Worm (Caenorhabditis elegans) whole organism, late embryonic: ENCODE data around the gene F42G2.5.

Source experiments
- C08G9.2 ChIP-seq: sonication (generic microtip); optimal IDR thresholded peaks from 2 replicates; lab custom pipeline; 2016; ENCODE audit warnings: mild to moderate bottlenecking, missing genetic modification characterization, moderate library complexity, missing compliant biosample characterization
- F13H6.1 ChIP-seq: sonication (generic microtip); optimal IDR thresholded peaks from 2 replicates; lab custom pipeline; 2016; ENCODE audit warnings: missing genetic modification characterization, missing compliant biosample characterization
- K02D7.2 ChIP-seq: sonication (generic microtip); optimal IDR thresholded peaks from 2 replicates; lab custom pipeline; 2017; ENCODE audit warnings: mild to moderate bottlenecking, missing genetic modification characterization, missing compliant biosample characterization
- Y22D7AL.16 ChIP-seq: sonication (generic microtip); optimal IDR thresholded peaks from 2 replicates; lab custom pipeline; 2016; ENCODE audit warnings: missing genetic modification characterization, missing compliant biosample characterization
- ahr-1 ChIP-seq: sonication (generic microtip); optimal IDR thresholded peaks from 2 replicates; lab custom pipeline; 2016; ENCODE audit warnings: missing genetic modification characterization, missing compliant biosample characterization
- ceh-18 ChIP-seq: sonication (generic microtip); optimal IDR thresholded peaks from 2 replicates; lab custom pipeline; 2016; ENCODE audit warnings: missing genetic modification characterization, missing compliant biosample characterization
- ceh-19 ChIP-seq: fragments of 200-800 bp; sonication (Bioruptor generic); optimal IDR thresholded peaks from 2 replicates; lab custom pipeline; 2018; ENCODE audit warnings: mild to moderate bottlenecking, missing genetic modification characterization, missing compliant biosample characterization
- ceh-22 ChIP-seq: sonication (generic microtip); optimal IDR thresholded peaks from 2 replicates; lab custom pipeline; 2017; ENCODE audit warnings: missing biosample characterization, missing genetic modification characterization
- ceh-24 ChIP-seq: sonication (generic microtip); optimal IDR thresholded peaks from 2 replicates; lab custom pipeline; 2016; ENCODE audit warnings: mild to moderate bottlenecking, missing genetic modification characterization, missing compliant biosample characterization
- ceh-31 ChIP-seq: sonication (generic microtip); optimal IDR thresholded peaks from 2 replicates; lab custom pipeline; 2016; ENCODE audit warnings: missing genetic modification characterization, missing compliant biosample characterization
- ceh-34 ChIP-seq: sonication (generic microtip); optimal IDR thresholded peaks from 2 replicates; lab custom pipeline; 2016; ENCODE audit warnings: mild to moderate bottlenecking, missing genetic modification characterization, missing compliant biosample characterization
- ceh-45 ChIP-seq: fragments of 200-800 bp; sonication (Bioruptor generic); IDR thresholded peaks from 2 replicates; pipeline ENCODE4 v1.3.6; 2022; ENCODE audit warnings: missing genetic modification reagents, missing genetic modification characterization, missing compliant biosample characterization
- ceh-48 ChIP-seq: sonication (generic microtip); optimal IDR thresholded peaks from 2 replicates; lab custom pipeline; 2016; ENCODE audit warnings: missing genetic modification characterization, inconsistent platforms, missing compliant biosample characterization
- ceh-9 ChIP-seq: sonication (generic microtip); optimal IDR thresholded peaks from 2 replicates; lab custom pipeline; 2016; ENCODE audit warnings: mild to moderate bottlenecking, missing genetic modification characterization, inconsistent platforms, missing compliant biosample characterization
- dve-1 ChIP-seq: sonication (generic microtip); optimal IDR thresholded peaks from 2 replicates; lab custom pipeline; 2017; ENCODE audit warnings: antibody characterized with exemption, mild to moderate bottlenecking, missing genetic modification characterization, missing compliant biosample characterization
- elt-4 ChIP-seq: sonication (generic microtip); optimal IDR thresholded peaks from 2 replicates; lab custom pipeline; 2016; ENCODE audit warnings: missing genetic modification characterization, missing compliant biosample characterization
- ets-4 ChIP-seq: sonication (generic microtip); optimal IDR thresholded peaks from 2 replicates; lab custom pipeline; 2016; ENCODE audit warnings: missing genetic modification characterization, missing compliant biosample characterization
- fax-1 ChIP-seq: sonication (generic microtip); optimal IDR thresholded peaks from 2 replicates; lab custom pipeline; 2016; ENCODE audit warnings: missing genotype, missing genetic modification characterization, missing compliant biosample characterization
- fkh-10 ChIP-seq: fragments of 150-350 bp; optimal IDR thresholded peaks from 2 replicates; lab custom pipeline; 2014; ENCODE audit warnings: missing biosample characterization, missing genetic modification reagents, missing genetic modification characterization
- fkh-6 ChIP-seq: sonication (generic microtip); optimal IDR thresholded peaks from 2 replicates; lab custom pipeline; 2016; ENCODE audit warnings: missing genetic modification characterization, missing compliant biosample characterization
- hlh-13 ChIP-seq: fragments of 200-800 bp; sonication (Bioruptor generic); optimal IDR thresholded peaks from 2 replicates; lab custom pipeline; 2018; ENCODE audit warnings: mild to moderate bottlenecking, missing genetic modification characterization, missing compliant biosample characterization
- hlh-30 ChIP-seq: sonication (generic microtip); optimal IDR thresholded peaks from 2 replicates; lab custom pipeline; 2017; ENCODE audit warnings: antibody characterized with exemption, missing genetic modification characterization, missing compliant biosample characterization; ENCODE audit not compliant: insufficient read depth
- madf-2 ChIP-seq: sonication (generic microtip); optimal IDR thresholded peaks from 2 replicates; lab custom pipeline; 2017; ENCODE audit warnings: missing genetic modification characterization, missing compliant biosample characterization
- nfya-1 ChIP-seq: sonication (generic microtip); optimal IDR thresholded peaks from 2 replicates; lab custom pipeline; 2017; ENCODE audit warnings: missing genetic modification characterization, mild to moderate bottlenecking, missing compliant biosample characterization, antibody characterized with exemption, moderate library complexity
- nhr-232 ChIP-seq: sonication (generic microtip); optimal IDR thresholded peaks from 2 replicates; lab custom pipeline; 2016; ENCODE audit warnings: missing genetic modification characterization, missing compliant biosample characterization
- npax-4 ChIP-seq: sonication (generic microtip); optimal IDR thresholded peaks from 2 replicates; lab custom pipeline; 2016; ENCODE audit warnings: missing genetic modification characterization, missing compliant biosample characterization
- pag-3 ChIP-seq: sonication (generic microtip); optimal IDR thresholded peaks from 2 replicates; lab custom pipeline; 2016; ENCODE audit warnings: missing compliant biosample characterization, missing genetic modification characterization, borderline replicate concordance
- pax-1 ChIP-seq: fragments of 150-350 bp; optimal IDR thresholded peaks from 2 replicates; lab custom pipeline; 2014; ENCODE audit warnings: missing biosample characterization, missing genetic modification characterization
- pha-4 ChIP-seq: fragments of 150-350 bp; optimal IDR thresholded peaks from 2 replicates; lab custom pipeline; 2018; ENCODE audit warnings: missing biosample characterization, missing genetic modification reagents, missing genetic modification characterization
- pqm-1 ChIP-seq: sonication (generic microtip); optimal IDR thresholded peaks from 2 replicates; lab custom pipeline; 2016; ENCODE audit warnings: missing genetic modification characterization, missing compliant biosample characterization
- pros-1 ChIP-seq: fragments of 150-350 bp; optimal IDR thresholded peaks from 2 replicates; lab custom pipeline; 2014; ENCODE audit warnings: missing biosample characterization, missing genetic modification reagents, missing genetic modification characterization
- ref-2 ChIP-seq: sonication (generic microtip); optimal IDR thresholded peaks from 2 replicates; lab custom pipeline; 2016; ENCODE audit warnings: missing genetic modification characterization, missing compliant biosample characterization
- sox-4 ChIP-seq: sonication (generic microtip); optimal IDR thresholded peaks from 2 replicates; lab custom pipeline; 2017; ENCODE audit warnings: mild to moderate bottlenecking, missing genetic modification characterization, inconsistent platforms, missing compliant biosample characterization
- syd-9 ChIP-seq: sonication (generic microtip); optimal IDR thresholded peaks from 2 replicates; lab custom pipeline; 2016; ENCODE audit warnings: mild to moderate bottlenecking, missing genetic modification characterization, moderate library complexity, missing compliant biosample characterization
- tbx-2 ChIP-seq: sonication (generic microtip); optimal IDR thresholded peaks from 2 replicates; lab custom pipeline; 2016; ENCODE audit warnings: missing genetic modification characterization, missing compliant biosample characterization
- tbx-7 ChIP-seq: sonication (generic microtip); optimal IDR thresholded peaks from 2 replicates; lab custom pipeline; 2016; ENCODE audit warnings: missing genotype, missing genetic modification characterization, missing compliant biosample characterization
- ttx-3 ChIP-seq: sonication (generic microtip); optimal IDR thresholded peaks from 2 replicates; lab custom pipeline; 2016; ENCODE audit warnings: missing genetic modification reagents, missing genetic modification characterization, missing compliant biosample characterization
- unc-3 ChIP-seq, 2 experiments: fragments of 200-800 bp in 1 of 2; sonication (Bioruptor generic) in 1 of 2; sonication (generic microtip) in 1 of 2; conservative IDR thresholded peaks in 1 of 2; optimal IDR thresholded peaks in 1 of 2; 2 replicates each; pipeline versions ENCODE4 v1.3.6 to Lab custom; 2016 to 2022; ENCODE audit warnings: missing compliant biosample characterization in 2 of 2, missing genetic modification characterization in 2 of 2, missing genetic modification reagents in 1 of 2
- unc-55 ChIP-seq: sonication (generic microtip); optimal IDR thresholded peaks from 2 replicates; lab custom pipeline; 2017; ENCODE audit warnings: missing biosample characterization, missing genetic modification reagents, missing genetic modification characterization
- unc-86 ChIP-seq: sonication (generic microtip); optimal IDR thresholded peaks from 2 replicates; lab custom pipeline; 2016; ENCODE audit warnings: missing genetic modification characterization, missing compliant biosample characterization
- zip-5 ChIP-seq: sonication (generic microtip); optimal IDR thresholded peaks from 2 replicates; lab custom pipeline; 2016; ENCODE audit warnings: missing genetic modification characterization, missing compliant biosample characterization

Gene F42G2.5

ce11 chrII:2374973-2375372 is 42.8 kb downstream of the F42G2.5 start, which contains the start of gene F16G10.2:
Gene F16G10.2, plus strand, starts transcription at chrII:2375273.
- TF ChIP-seq unc-86 (tag; lab: Kevin White, UChicago) (no peak), ceh-22 (no peak), pag-3 (tag; lab: Kevin White, UChicago) (no peak)
- TF ChIP-seq, all 69 proteins: peak for 0

- TF ChIP-seq nfya-1 (no peak), ets-4 (tag; lab: Kevin White, UChicago) (no peak), F13H6.1 (tag; lab: Kevin White, UChicago) (no peak), tbx-2 (tag; lab: Kevin White, UChicago) (no peak), npax-4 (tag; lab: Kevin White, UChicago) (no peak), unc-3 (GFP tag; conservative IDR thresholded peaks at IDR 0.05; lab: Robert Waterston, UW) (no peak), unc-3 (tag; optimal IDR thresholded peaks at IDR 0.05; lab: Kevin White, UChicago) (no peak), C08G9.2 (tag; lab: Kevin White, UChicago) (no peak), ahr-1 (tag; lab: Kevin White, UChicago) (no peak), tbx-7 (tag; lab: Kevin White, UChicago) (no peak), ceh-31 (tag; lab: Kevin White, UChicago) (no peak), ttx-3 (tag; lab: Kevin White, UChicago) (no peak)
Measured at ce11 chrII:2372090-2372489, 45.7 kb downstream of the F42G2.5 start, which contains the start of gene F16G10.3. Gene F16G10.3, plus strand, starts transcription at chrII:2372390.

ce11 chrII:2368956-2369355 is 48.8 kb downstream of the F42G2.5 start, which contains the start of gene hpo-25:
Gene hpo-25, plus strand, starts transcription at chrII:2369256.
- no peak for TF ChIP-seq C08G9.2 (tag; lab: Kevin White, UChicago)
- TF ChIP-seq zip-5 = no peak
- TF ChIP-seq madf-2 (tag; lab: Kevin White, UChicago) = no peak
- TF ChIP-seq ceh-24 (tag; lab: Kevin White, UChicago) = no peak
- TF ChIP-seq fkh-10 (GFP tag; lab: Kevin White, UChicago) = no peak
- no peak for TF ChIP-seq elt-4
- no peak for TF ChIP-seq F13H6.1 (tag; lab: Kevin White, UChicago)
- TF ChIP-seq hlh-13 = no peak
- TF ChIP-seq ceh-19 (GFP tag; lab: Kevin White, UChicago) = no peak
- TF ChIP-seq ceh-45 (GFP tag; lab: Robert Waterston, UW) = no peak
- TF ChIP-seq sox-4 (tag; lab: Kevin White, UChicago) = no peak
- TF ChIP-seq pha-4 (tag; lab: Kevin White, UChicago) = no peak
- no peak for TF ChIP-seq dve-1
- TF ChIP-seq ceh-48 = no peak
- TF ChIP-seq pax-1 (tag; lab: Kevin White, UChicago) = no peak
- TF ChIP-seq ref-2 (tag; lab: Kevin White, UChicago) = no peak
- no peak for TF ChIP-seq ceh-18 (tag; lab: Kevin White, UChicago)
- TF ChIP-seq syd-9 (tag; lab: Kevin White, UChicago) = no peak
- no peak for TF ChIP-seq pqm-1 (tag; lab: Kevin White, UChicago)
- no peak for TF ChIP-seq K02D7.2 (tag; lab: Kevin White, UChicago)

- TF ChIP-seq pros-1 (tag; lab: Kevin White, UChicago) = no peak
- TF ChIP-seq tbx-7 (tag; lab: Kevin White, UChicago) = no peak
- TF ChIP-seq syd-9 (tag; lab: Kevin White, UChicago) = no peak
- TF ChIP-seq ceh-9 = no peak
- TF ChIP-seq fax-1 (tag; lab: Kevin White, UChicago) = no peak
- no peak for TF ChIP-seq C08G9.2 (tag; lab: Kevin White, UChicago)
- TF ChIP-seq nfya-1 = no peak
- TF ChIP-seq pha-4 (tag; lab: Kevin White, UChicago) = no peak
- TF ChIP-seq ref-2 (tag; lab: Kevin White, UChicago) = no peak
- TF ChIP-seq hlh-30 (tag; lab: Kevin White, UChicago) = no peak
- no peak for TF ChIP-seq fkh-6 (tag; lab: Kevin White, UChicago)
- no peak for TF ChIP-seq Y22D7AL.16 (tag; lab: Kevin White, UChicago)
- no peak for TF ChIP-seq ceh-34 (tag; lab: Kevin White, UChicago)
- no peak for TF ChIP-seq unc-86 (tag; lab: Kevin White, UChicago)
- TF ChIP-seq unc-55 (GFP tag; lab: Kevin White, UChicago) = no peak
- TF ChIP-seq K02D7.2 (tag; lab: Kevin White, UChicago) = no peak
- TF ChIP-seq nhr-232 (tag; lab: Kevin White, UChicago) = no peak
Measured at ce11 chrII:2366623-2367365, 51.0 kb downstream of the F42G2.5 start, which contains the start of the genes F43C11.12 and F16G10.5. Gene F43C11.12, minus strand, starts transcription at chrII:2366723. Gene F16G10.5, plus strand, starts transcription at chrII:2367315.
